Worm (Caenorhabditis elegans): ENCODE measurements around the gene F53E2.2.

Gene F53E2.2

ce11 chrV:1464543-1465040, 10.3 kb upstream of the F53E2.2 start, which contains the start of the genes fpn-1.2 and pqn-54 (continued):
- TF ChIP-seq pqm-1 (tag; optimal IDR thresholded peaks at IDR 0.05): peak; percentile 37

ce11 chrV:1465932-1466331, 9.0 kb upstream of the F53E2.2 start:
- TF ChIP-seq nhr-102 (tag; optimal IDR thresholded peaks at IDR 0.05) (no peak), lsy-2 (tag; optimal IDR thresholded peaks at IDR 0.05) (no peak), nhr-77 (tag; optimal IDR thresholded peaks at IDR 0.05) (no peak), attf-4 (tag; optimal IDR thresholded peaks at IDR 0.05) (no peak), set-16 (GFP tag; IDR thresholded peaks at IDR 0.05) (peak; percentile 89), nhr-48 (tag; optimal IDR thresholded peaks at IDR 0.05) (no peak), lim-7 (GFP tag; IDR thresholded peaks at IDR 0.05) (0 out of 2 replicates have a peak, but pooled peaks have one; percentile 36), dmd-8 (GFP tag; IDR thresholded peaks at IDR 0.05) (no peak), lin-39 (tag; optimal IDR thresholded peaks at IDR 0.05) (no peak), cey-2 (tag; optimal IDR thresholded peaks at IDR 0.05; ENCODE audit: borderline replicate concordance, insufficient read depth) (no peak), unc-62 (GFP tag; optimal IDR thresholded peaks at IDR 0.05 in 1 of 2) (no peak), unc-62 (tag; optimal IDR thresholded peaks at IDR 0.05) (no peak), gei-8 (GFP tag; optimal IDR thresholded peaks at IDR 0.05) (no peak), T26A8.4 (GFP tag; IDR thresholded peaks at IDR 0.05) (no peak), dve-1 (tag; optimal IDR thresholded peaks at IDR 0.05; ENCODE audit: insufficient read depth) (no peak), zip-11 (GFP tag; IDR thresholded peaks at IDR 0.05) (no peak), unc-130 (GFP tag; optimal IDR thresholded peaks at IDR 0.05) (no peak), nhr-111 (GFP tag; optimal IDR thresholded peaks at IDR 0.05) (no peak), nhr-42 (GFP tag; IDR thresholded peaks at IDR 0.05) (no peak), tag-97 (GFP tag; IDR thresholded peaks at IDR 0.05) (no peak), F44E2.7 (GFP tag; IDR thresholded peaks at IDR 0.05) (0 out of 2 replicates have a peak, but pooled peaks have one; percentile 30)

- TF ChIP-seq lin-13 (GFP tag; optimal IDR thresholded peaks at IDR 0.05): no peak
- peak; percentile 57 for TF ChIP-seq mes-2 (tag; optimal IDR thresholded peaks at IDR 0.05; ENCODE audit: poor library complexity, severe bottlenecking)
- no peak for TF ChIP-seq F10B5.3 (tag; optimal IDR thresholded peaks at IDR 0.05)
- TF ChIP-seq mdl-1 (tag; optimal IDR thresholded peaks at IDR 0.05): peak in 1 of 2 experiments; percentile 65
- TF ChIP-seq hmg-1.1 (GFP tag; IDR thresholded peaks at IDR 0.05): peak; percentile 43; the same call in 1 of the 2 replicates
- TF ChIP-seq mep-1 (tag; optimal IDR thresholded peaks at IDR 0.05): peak; percentile 31
- peak; percentile 97 for TF ChIP-seq hlh-30 (tag; optimal IDR thresholded peaks at IDR 0.05; ENCODE audit: insufficient read depth)
- TF ChIP-seq dmd-6 (GFP tag; IDR thresholded peaks at IDR 0.05): peak; percentile 50
- peak; percentile 32 for TF ChIP-seq nhr-6 (tag; optimal IDR thresholded peaks at IDR 0.05)
- no peak for TF ChIP-seq zag-1 (tag; optimal IDR thresholded peaks at IDR 0.05)
- TF ChIP-seq unc-62 (GFP tag; optimal IDR thresholded peaks at IDR 0.05 in 1 of 2): peak in 1 of 2 experiments; percentile 38
- TF ChIP-seq unc-62 (tag; optimal IDR thresholded peaks at IDR 0.05): no peak
- peak; percentile 43 for TF ChIP-seq dve-1 (tag; optimal IDR thresholded peaks at IDR 0.05; ENCODE audit: insufficient read depth)
- no peak for TF ChIP-seq lin-29 (GFP tag; IDR thresholded peaks at IDR 0.05)
- TF ChIP-seq duxl-1 (tag; optimal IDR thresholded peaks at IDR 0.05; ENCODE audit: poor library complexity): no peak
- peak; percentile 36 for TF ChIP-seq nhr-28 (tag; optimal IDR thresholded peaks at IDR 0.05)
- TF ChIP-seq hlh-11 (tag; optimal IDR thresholded peaks at IDR 0.05): peak; percentile 42
- TF ChIP-seq fos-1 (tag; optimal IDR thresholded peaks at IDR 0.05): no peak
- no peak for TF ChIP-seq dpl-1 (GFP tag; optimal IDR thresholded peaks at IDR 0.05)
Measured at ce11 chrV:1466949-1467348, 7.9 kb upstream of the F53E2.2 start.

Data from whole organism, L4 larva.